Worm (Caenorhabditis elegans) whole organism, young adult: Measurements from ENCODE around the gene T03E6.8.

Source experiments
- C17E4.6 ChIP-seq: fragments of 200-800 bp; sonication (Bioruptor generic); IDR thresholded peaks from 2 replicates; pipeline ENCODE4 v1.3.6; 2022; ENCODE audit warnings: missing genetic modification reagents, missing genetic modification characterization, missing compliant biosample characterization
- F33H1.4 ChIP-seq: fragments of 200-800 bp; sonication (Bioruptor generic); IDR thresholded peaks from 2 replicates; pipeline ENCODE4 v1.3.6; 2022; ENCODE audit warnings: missing genetic modification reagents, missing genetic modification characterization, missing compliant biosample characterization
- F37B4.10 ChIP-seq: fragments of 200-800 bp; sonication (Bioruptor generic); IDR thresholded peaks from 2 replicates; pipeline ENCODE4 v1.3.6; 2022; ENCODE audit warnings: missing genetic modification characterization, missing compliant biosample characterization
- K11D2.4 ChIP-seq: fragments of 200-800 bp; sonication (Bioruptor generic); IDR thresholded peaks from 2 replicates; pipeline ENCODE4 v1.3.6; 2022; ENCODE audit warnings: missing genetic modification reagents, missing genetic modification characterization, missing compliant biosample characterization
- K12H6.12 ChIP-seq: fragments of 200-800 bp; sonication (Bioruptor generic); optimal IDR thresholded peaks from 2 replicates; lab custom pipeline; 2018; ENCODE audit warnings: mild to moderate bottlenecking, missing genetic modification characterization, missing compliant biosample characterization
- ZK185.1 ChIP-seq: sonication (generic microtip); optimal IDR thresholded peaks from 2 replicates; lab custom pipeline; 2016; ENCODE audit warnings: mild to moderate bottlenecking, missing genetic modification characterization, missing compliant biosample characterization; ENCODE audit not compliant: poor library complexity, severe bottlenecking
- ama-1 ChIP-seq, 3 experiments: fragments of 150-350 bp in 1 of 3; sonication (generic microtip) in 2 of 3; optimal IDR thresholded peaks; 2 replicates each; lab custom pipeline; 2014 to 2018; ENCODE audit warnings: missing biosample characterization in 2 of 3, missing genetic modification characterization in 2 of 3, missing genetic modification reagents in 2 of 3
- aptf-2 ChIP-seq: fragments of 200-800 bp; sonication (Bioruptor generic); conservative IDR thresholded peaks from 2 replicates; pipeline ENCODE4 v1.3.6; 2022; ENCODE audit warnings: missing genetic modification reagents, missing genetic modification characterization, missing compliant biosample characterization
- athp-1 ChIP-seq: sonication (generic microtip); optimal IDR thresholded peaks from 2 replicates; lab custom pipeline; 2017; ENCODE audit warnings: mild to moderate bottlenecking, missing genetic modification characterization, missing compliant biosample characterization
- attf-3 ChIP-seq: fragments of 200-800 bp; sonication (Bioruptor generic); conservative IDR thresholded peaks from 2 replicates; pipeline ENCODE4 v1.3.6; 2022; ENCODE audit warnings: missing genetic modification reagents, missing genetic modification characterization, missing compliant biosample characterization
- attf-6 ChIP-seq: fragments of 200-800 bp; sonication (Bioruptor generic); IDR thresholded peaks from 2 replicates; pipeline ENCODE4 v1.3.6; 2022; ENCODE audit warnings: missing genetic modification reagents, missing genetic modification characterization, missing compliant biosample characterization
- bed-1 ChIP-seq: fragments of 200-800 bp; sonication (Bioruptor generic); IDR thresholded peaks from 2 replicates; pipeline ENCODE4 v1.3.6; 2022; ENCODE audit warnings: missing genetic modification reagents, missing genetic modification characterization, missing compliant biosample characterization
- cebp-1 ChIP-seq, 2 experiments: fragments of 200-800 bp in 1 of 2; sonication (Bioruptor generic) in 1 of 2; sonication (generic microtip) in 1 of 2; IDR thresholded peaks in 1 of 2; optimal IDR thresholded peaks in 1 of 2; 2 replicates each; pipeline versions ENCODE4 v1.3.6 to Lab custom; 2017 to 2022; ENCODE audit warnings: missing compliant biosample characterization in 2 of 2, missing genetic modification characterization in 2 of 2, mild to moderate bottlenecking in 1 of 2, missing genetic modification reagents in 1 of 2, moderate library complexity in 1 of 2
- ceh-100 ChIP-seq: fragments of 200-800 bp; sonication (Bioruptor generic); IDR thresholded peaks from 2 replicates; pipeline ENCODE4 v1.3.6; 2022; ENCODE audit warnings: missing genetic modification reagents, missing genetic modification characterization, missing compliant biosample characterization
- ceh-79 ChIP-seq: sonication (generic microtip); optimal IDR thresholded peaks from 2 replicates; lab custom pipeline; 2017; ENCODE audit warnings: mild to moderate bottlenecking, missing genetic modification characterization, missing compliant biosample characterization
- dox-1 ChIP-seq: fragments of 200-800 bp; sonication (Bioruptor generic); IDR thresholded peaks from 2 replicates; pipeline ENCODE4 v1.3.6; 2022; ENCODE audit warnings: missing genetic modification reagents, missing genetic modification characterization, missing compliant biosample characterization
- dpl-1 ChIP-seq: fragments of 150-350 bp; optimal IDR thresholded peaks from 2 replicates; lab custom pipeline; 2014; ENCODE audit warnings: missing biosample characterization, missing genetic modification reagents, missing genetic modification characterization
- egrh-3 ChIP-seq: fragments of 200-800 bp; sonication (Bioruptor generic); IDR thresholded peaks from 2 replicates; pipeline ENCODE4 v1.3.6; 2022; ENCODE audit warnings: missing genetic modification reagents, missing genetic modification characterization, missing compliant biosample characterization
- gei-17 ChIP-seq: fragments of 200-800 bp; sonication (Bioruptor generic); optimal IDR thresholded peaks from 2 replicates; lab custom pipeline; 2018; ENCODE audit warnings: mild to moderate bottlenecking, missing genetic modification characterization, missing compliant biosample characterization
- hrde-1 ChIP-seq: sonication (generic microtip); optimal IDR thresholded peaks from 2 replicates; lab custom pipeline; 2016; ENCODE audit warnings: missing genetic modification characterization, mild to moderate bottlenecking, missing compliant biosample characterization, moderate library complexity, missing genotype, missing genetic modification reagents, borderline replicate concordance
- let-526 ChIP-seq: fragments of 200-800 bp; sonication (Bioruptor generic); IDR thresholded peaks from 2 replicates; pipeline ENCODE4 v1.3.6; 2022; ENCODE audit warnings: missing genetic modification reagents, missing genetic modification characterization, missing compliant biosample characterization
- let-607 ChIP-seq, 2 experiments: fragments of 200-800 bp in 1 of 2; sonication (Bioruptor generic) in 1 of 2; sonication (generic microtip) in 1 of 2; optimal IDR thresholded peaks; 2 replicates each; lab custom pipeline; 2016 to 2018; ENCODE audit warnings: mild to moderate bottlenecking in 2 of 2, missing compliant biosample characterization in 2 of 2, missing genetic modification characterization in 2 of 2, moderate library complexity in 2 of 2, missing genotype in 1 of 2
- madf-10 ChIP-seq: sonication (generic microtip); optimal IDR thresholded peaks from 2 replicates; lab custom pipeline; 2016; ENCODE audit warnings: mild to moderate bottlenecking, missing genetic modification characterization, missing compliant biosample characterization
- madf-6 ChIP-seq: fragments of 200-800 bp; sonication (Bioruptor generic); IDR thresholded peaks from 2 replicates; pipeline ENCODE4 v1.3.6; 2022; ENCODE audit warnings: missing genetic modification reagents, missing genetic modification characterization, missing compliant biosample characterization
- madf-8 ChIP-seq: fragments of 200-800 bp; sonication (Bioruptor generic); conservative IDR thresholded peaks from 2 replicates; pipeline ENCODE4 v1.3.6; 2022; ENCODE audit warnings: missing genetic modification reagents, missing genetic modification characterization, missing compliant biosample characterization
- mel-28 ChIP-seq: sonication (generic microtip); optimal IDR thresholded peaks from 2 replicates; lab custom pipeline; 2016; ENCODE audit warnings: borderline replicate concordance, mild to moderate bottlenecking, missing genetic modification characterization, missing compliant biosample characterization
- mes-4 ChIP-seq: sonication (generic microtip); optimal IDR thresholded peaks from 2 replicates; lab custom pipeline; 2016; ENCODE audit warnings: missing genotype, missing genetic modification characterization, missing compliant biosample characterization
- nfya-1 ChIP-seq: sonication (generic microtip); optimal IDR thresholded peaks from 2 replicates; lab custom pipeline; 2017; ENCODE audit warnings: antibody characterized with exemption, missing compliant biosample characterization, missing genetic modification characterization, borderline replicate concordance; ENCODE audit not compliant: insufficient read depth
- nhr-120 ChIP-seq: fragments of 200-800 bp; sonication (Bioruptor generic); IDR thresholded peaks from 2 replicates; pipeline ENCODE4 v1.3.6; 2022; ENCODE audit warnings: missing genetic modification characterization, missing compliant biosample characterization
- nhr-27 ChIP-seq: fragments of 200-800 bp; sonication (Bioruptor generic); optimal IDR thresholded peaks from 2 replicates; lab custom pipeline; 2018; ENCODE audit warnings: mild to moderate bottlenecking, missing genetic modification characterization, moderate library complexity, missing compliant biosample characterization
- nhr-80 ChIP-seq: sonication (generic microtip); optimal IDR thresholded peaks from 2 replicates; lab custom pipeline; 2016; ENCODE audit warnings: missing genetic modification characterization, missing compliant biosample characterization
- sea-2 ChIP-seq: fragments of 200-800 bp; sonication (Bioruptor generic); IDR thresholded peaks from 2 replicates; pipeline ENCODE4 v1.3.6; 2022; ENCODE audit warnings: missing genetic modification characterization, missing compliant biosample characterization
- snpc-3.4 ChIP-seq: sonication (generic microtip); optimal IDR thresholded peaks from 2 replicates; lab custom pipeline; 2017; ENCODE audit warnings: missing genetic modification characterization, mild to moderate bottlenecking, missing compliant biosample characterization, antibody characterized with exemption, moderate library complexity, missing genotype, missing genetic modification reagents
- somi-1 ChIP-seq: fragments of 200-800 bp; sonication (Bioruptor generic); optimal IDR thresholded peaks from 2 replicates; lab custom pipeline; 2018; ENCODE audit warnings: mild to moderate bottlenecking, missing genetic modification characterization, missing compliant biosample characterization
- tlf-1 ChIP-seq: fragments of 200-800 bp; sonication (Bioruptor generic); optimal IDR thresholded peaks from 2 replicates; lab custom pipeline; 2018; ENCODE audit warnings: mild to moderate bottlenecking, missing genetic modification characterization, missing compliant biosample characterization
- unc-130 ChIP-seq: sonication (generic microtip); optimal IDR thresholded peaks from 2 replicates; lab custom pipeline; 2016; ENCODE audit warnings: missing genetic modification reagents, missing genetic modification characterization, missing compliant biosample characterization
- unc-62 ChIP-seq: fragments of 150-350 bp; optimal IDR thresholded peaks from 2 replicates; lab custom pipeline; 2014; ENCODE audit warnings: missing biosample characterization, missing genetic modification reagents, missing genetic modification characterization
- ztf-18 ChIP-seq: sonication (generic microtip); optimal IDR thresholded peaks from 2 replicates; lab custom pipeline; 2016; ENCODE audit warnings: missing genotype, mild to moderate bottlenecking, missing genetic modification characterization, missing compliant biosample characterization
- ztf-28 ChIP-seq: fragments of 200-800 bp; sonication (Bioruptor generic); IDR thresholded peaks from 2 replicates; pipeline ENCODE4 v1.3.6; 2022; ENCODE audit warnings: missing genetic modification reagents, missing genetic modification characterization, missing compliant biosample characterization

Gene T03E6.8

ce11 chrV:16605463-16605862 lies 2.5 kb upstream of the T03E6.8 start:
- peak; percentile 77 for TF ChIP-seq nhr-80 (tag; lab: Kevin White, UChicago)
- TF ChIP-seq K11D2.4 (GFP tag; lab: Robert Waterston, UW), result no peak
- 0 out of 2 replicates have a peak, but pooled peaks have one; percentile 33 for TF ChIP-seq dox-1
- TF ChIP-seq, all 124 proteins: peak for 2

- TF ChIP-seq ztf-18 (tag; lab: Kevin White, UChicago) (no peak), nhr-80 (tag; lab: Kevin White, UChicago) (peak; percentile 23)
These were observed 1.3 kb upstream of the T03E6.8 start for ce11 chrV:16604301-16604700.

ce11 chrV:16600623-16601022 lies 2.4 kb downstream of the T03E6.8 start, which contains the start of gene T03E6.9:
TSS of gene T03E6.9 (minus strand) at chrV:16600723.
- TF ChIP-seq somi-1 (GFP tag; lab: Kevin White, UChicago) (no peak), mes-4 (tag; lab: Kevin White, UChicago) (no peak), K11D2.4 (GFP tag; lab: Robert Waterston, UW) (no peak), madf-6 (GFP tag; lab: Robert Waterston, UW) (no peak), sea-2 (no peak), hrde-1 (tag; lab: Kevin White, UChicago) (no peak), ceh-79 (tag; lab: Kevin White, UChicago) (no peak), snpc-3.4 (no peak), F37B4.10 (GFP tag; lab: Robert Waterston, UW) (no peak), tlf-1 (no peak), C17E4.6 (GFP tag; lab: Robert Waterston, UW) (no peak), nhr-27 (tag; lab: Kevin White, UChicago) (no peak)

- TF ChIP-seq madf-10 (no peak), cebp-1 (GFP tag; IDR thresholded peaks at IDR 0.05; lab: Robert Waterston, UW) (0 out of 2 replicates have a peak, but pooled peaks have one; percentile 14), cebp-1 (tag; optimal IDR thresholded peaks at IDR 0.05; lab: Kevin White, UChicago) (no peak)
These were observed 3.2 kb downstream of the T03E6.8 start for ce11 chrV:16599835-16600234.

ce11 chrV:16598437-16598836 lies 4.6 kb downstream of the T03E6.8 start:
- TF ChIP-seq dpl-1 (GFP tag; lab: Kevin White, UChicago), result no peak
- TF ChIP-seq let-607 (tag; optimal IDR thresholded peaks at IDR 0.05; lab: Kevin White, UChicago), result no peak
- 0 out of 2 replicates have a peak, but pooled peaks have one; percentile 25 for TF ChIP-seq dox-1
- TF ChIP-seq K12H6.12, result no peak
- TF ChIP-seq mes-4 (tag; lab: Kevin White, UChicago), result no peak
- no peak for TF ChIP-seq bed-1 (GFP tag; lab: Robert Waterston, UW)
- no peak for TF ChIP-seq attf-3 (GFP tag; lab: Robert Waterston, UW)
- TF ChIP-seq ztf-28, result no peak
- no peak for TF ChIP-seq mel-28
- no peak for TF ChIP-seq ama-1 (optimal IDR thresholded peaks at IDR 0.05; lab: Kevin White, UChicago)
- TF ChIP-seq ama-1 (GFP tag; optimal IDR thresholded peaks at IDR 0.05; lab: Kevin White, UChicago), result no peak
- TF ChIP-seq nhr-120, result no peak
- no peak for TF ChIP-seq ztf-18 (tag; lab: Kevin White, UChicago)
- no peak for TF ChIP-seq nfya-1 (tag; lab: Kevin White, UChicago)
- TF ChIP-seq attf-6 (GFP tag; lab: Robert Waterston, UW), result no peak
- TF ChIP-seq egrh-3, result no peak
- no peak for TF ChIP-seq gei-17
- no peak for TF ChIP-seq athp-1 (tag; lab: Kevin White, UChicago)
- no peak for TF ChIP-seq aptf-2 (GFP tag; lab: Robert Waterston, UW)
- no peak for TF ChIP-seq ceh-100 (GFP tag; lab: Robert Waterston, UW)
- 0 out of 2 replicates have a peak, but pooled peaks have one; percentile 61 for TF ChIP-seq let-526 (GFP tag; lab: Robert Waterston, UW)
- no peak for TF ChIP-seq unc-130
- TF ChIP-seq F33H1.4 (GFP tag; lab: Robert Waterston, UW), result no peak
- TF ChIP-seq ZK185.1 (tag; lab: Kevin White, UChicago), result no peak
- TF ChIP-seq unc-62 (GFP tag; lab: Kevin White, UChicago), result no peak
- no peak for TF ChIP-seq madf-8 (GFP tag; lab: Robert Waterston, UW)
- TF ChIP-seq C17E4.6 (GFP tag; lab: Robert Waterston, UW), result no peak
- TF ChIP-seq madf-10, result no peak
- no peak for TF ChIP-seq ceh-79 (tag; lab: Kevin White, UChicago)
